Worm (Caenorhabditis elegans) whole organism, late embryonic: ENCODE measurements around the gene C35B1.3.
A peak's percentile ranks its signal among the peaks of the same experiment; 100 is the strongest.

Experiments used
- C38D4.7 ChIP-seq: fragments of 200-800 bp; sonication (Bioruptor generic); optimal IDR thresholded peaks from 2 replicates; lab custom pipeline; 2018; ENCODE audit warnings: mild to moderate bottlenecking, missing genetic modification characterization, moderate library complexity, missing compliant biosample characterization
- Y22D7AL.16 ChIP-seq: sonication (generic microtip); optimal IDR thresholded peaks from 2 replicates; lab custom pipeline; 2016; ENCODE audit warnings: missing genetic modification characterization, missing compliant biosample characterization
- ahr-1 ChIP-seq: sonication (generic microtip); optimal IDR thresholded peaks from 2 replicates; lab custom pipeline; 2016; ENCODE audit warnings: missing genetic modification characterization, missing compliant biosample characterization
- ceh-14 ChIP-seq: sonication (generic microtip); optimal IDR thresholded peaks from 2 replicates; lab custom pipeline; 2016; ENCODE audit warnings: missing genotype, missing genetic modification characterization, missing compliant biosample characterization
- ceh-18 ChIP-seq: sonication (generic microtip); optimal IDR thresholded peaks from 2 replicates; lab custom pipeline; 2016; ENCODE audit warnings: missing genetic modification characterization, missing compliant biosample characterization
- ceh-19 ChIP-seq: fragments of 200-800 bp; sonication (Bioruptor generic); optimal IDR thresholded peaks from 2 replicates; lab custom pipeline; 2018; ENCODE audit warnings: mild to moderate bottlenecking, missing genetic modification characterization, missing compliant biosample characterization
- ceh-24 ChIP-seq: sonication (generic microtip); optimal IDR thresholded peaks from 2 replicates; lab custom pipeline; 2016; ENCODE audit warnings: mild to moderate bottlenecking, missing genetic modification characterization, missing compliant biosample characterization
- ceh-30 ChIP-seq: fragments of 150-350 bp; optimal IDR thresholded peaks from 2 replicates; lab custom pipeline; 2014; ENCODE audit warnings: missing biosample characterization, missing genetic modification characterization
- ceh-48 ChIP-seq: sonication (generic microtip); optimal IDR thresholded peaks from 2 replicates; lab custom pipeline; 2016; ENCODE audit warnings: missing genetic modification characterization, inconsistent platforms, missing compliant biosample characterization
- ceh-6 ChIP-seq: fragments of 200-800 bp; sonication (Bioruptor generic); optimal IDR thresholded peaks from 2 replicates; lab custom pipeline; 2018; ENCODE audit warnings: mild to moderate bottlenecking, missing genetic modification characterization, missing compliant biosample characterization
- ceh-9 ChIP-seq: sonication (generic microtip); optimal IDR thresholded peaks from 2 replicates; lab custom pipeline; 2016; ENCODE audit warnings: mild to moderate bottlenecking, missing genetic modification characterization, inconsistent platforms, missing compliant biosample characterization
- che-1 ChIP-seq: sonication (generic microtip); optimal IDR thresholded peaks from 2 replicates; lab custom pipeline; 2016; ENCODE audit warnings: mild to moderate bottlenecking, missing genetic modification characterization, missing compliant biosample characterization
- dmd-4 ChIP-seq: sonication (generic microtip); optimal IDR thresholded peaks from 2 replicates; lab custom pipeline; 2016; ENCODE audit warnings: borderline replicate concordance, missing genetic modification characterization, missing compliant biosample characterization
- elt-2 ChIP-seq: sonication (generic microtip); optimal IDR thresholded peaks from 2 replicates; lab custom pipeline; 2016; ENCODE audit warnings: missing genetic modification reagents, missing genetic modification characterization, missing compliant biosample characterization
- ets-4 ChIP-seq: sonication (generic microtip); optimal IDR thresholded peaks from 2 replicates; lab custom pipeline; 2016; ENCODE audit warnings: missing genetic modification characterization, missing compliant biosample characterization
- eyg-1 ChIP-seq: sonication (generic microtip); optimal IDR thresholded peaks from 2 replicates; lab custom pipeline; 2016; ENCODE audit warnings: missing genotype, missing genetic modification characterization, missing compliant biosample characterization
- fkh-10 ChIP-seq: fragments of 150-350 bp; optimal IDR thresholded peaks from 2 replicates; lab custom pipeline; 2014; ENCODE audit warnings: missing biosample characterization, missing genetic modification reagents, missing genetic modification characterization
- fkh-6 ChIP-seq: sonication (generic microtip); optimal IDR thresholded peaks from 2 replicates; lab custom pipeline; 2016; ENCODE audit warnings: missing genetic modification characterization, missing compliant biosample characterization
- hlh-13 ChIP-seq: fragments of 200-800 bp; sonication (Bioruptor generic); optimal IDR thresholded peaks from 2 replicates; lab custom pipeline; 2018; ENCODE audit warnings: mild to moderate bottlenecking, missing genetic modification characterization, missing compliant biosample characterization
- hlh-15 ChIP-seq: sonication (generic microtip); optimal IDR thresholded peaks from 2 replicates; lab custom pipeline; 2016; ENCODE audit warnings: missing genetic modification characterization, missing compliant biosample characterization
- hlh-6 ChIP-seq: sonication (generic microtip); optimal IDR thresholded peaks from 2 replicates; lab custom pipeline; 2016; ENCODE audit warnings: missing genotype, missing genetic modification characterization, missing compliant biosample characterization
- lim-6 ChIP-seq: sonication (generic microtip); optimal IDR thresholded peaks from 2 replicates; lab custom pipeline; 2016; ENCODE audit warnings: missing genetic modification characterization, missing compliant biosample characterization
- lin-11 ChIP-seq: fragments of 200-800 bp; sonication (Bioruptor generic); optimal IDR thresholded peaks from 2 replicates; lab custom pipeline; 2018; ENCODE audit warnings: mild to moderate bottlenecking, missing genetic modification characterization, missing compliant biosample characterization
- madf-2 ChIP-seq: sonication (generic microtip); optimal IDR thresholded peaks from 2 replicates; lab custom pipeline; 2017; ENCODE audit warnings: missing genetic modification characterization, missing compliant biosample characterization
- mec-3 ChIP-seq: sonication (generic microtip); optimal IDR thresholded peaks from 2 replicates; lab custom pipeline; 2016; ENCODE audit warnings: borderline replicate concordance, missing genetic modification characterization, missing compliant biosample characterization
- nhr-11 ChIP-seq: fragments of 150-350 bp; optimal IDR thresholded peaks from 2 replicates; lab custom pipeline; 2014; ENCODE audit warnings: missing biosample characterization, missing genetic modification characterization
- nhr-232 ChIP-seq: sonication (generic microtip); optimal IDR thresholded peaks from 2 replicates; lab custom pipeline; 2016; ENCODE audit warnings: missing genetic modification characterization, missing compliant biosample characterization
- npax-4 ChIP-seq: sonication (generic microtip); optimal IDR thresholded peaks from 2 replicates; lab custom pipeline; 2016; ENCODE audit warnings: missing genetic modification characterization, missing compliant biosample characterization
- odd-2 ChIP-seq: sonication (generic microtip); optimal IDR thresholded peaks from 2 replicates; lab custom pipeline; 2017; ENCODE audit warnings: antibody characterized with exemption, mild to moderate bottlenecking, missing genetic modification characterization, missing compliant biosample characterization
- pat-9 ChIP-seq: fragments of 200-800 bp; sonication (Bioruptor generic); optimal IDR thresholded peaks from 2 replicates; lab custom pipeline; 2018; ENCODE audit warnings: mild to moderate bottlenecking, missing genetic modification characterization, moderate library complexity, missing compliant biosample characterization
- pqm-1 ChIP-seq: sonication (generic microtip); optimal IDR thresholded peaks from 2 replicates; lab custom pipeline; 2016; ENCODE audit warnings: missing genetic modification characterization, missing compliant biosample characterization
- pros-1 ChIP-seq: fragments of 150-350 bp; optimal IDR thresholded peaks from 2 replicates; lab custom pipeline; 2014; ENCODE audit warnings: missing biosample characterization, missing genetic modification reagents, missing genetic modification characterization
- ref-2 ChIP-seq: sonication (generic microtip); optimal IDR thresholded peaks from 2 replicates; lab custom pipeline; 2016; ENCODE audit warnings: missing genetic modification characterization, missing compliant biosample characterization
- rnt-1 ChIP-seq: sonication (generic microtip); optimal IDR thresholded peaks from 2 replicates; lab custom pipeline; 2016; ENCODE audit warnings: missing genetic modification characterization, missing compliant biosample characterization
- sox-4 ChIP-seq: sonication (generic microtip); optimal IDR thresholded peaks from 2 replicates; lab custom pipeline; 2017; ENCODE audit warnings: mild to moderate bottlenecking, missing genetic modification characterization, inconsistent platforms, missing compliant biosample characterization
- tbx-2 ChIP-seq: sonication (generic microtip); optimal IDR thresholded peaks from 2 replicates; lab custom pipeline; 2016; ENCODE audit warnings: missing genetic modification characterization, missing compliant biosample characterization
- unc-42 ChIP-seq: sonication (generic microtip); optimal IDR thresholded peaks from 2 replicates; lab custom pipeline; 2016; ENCODE audit warnings: missing genotype, missing genetic modification characterization, missing compliant biosample characterization
- unc-55 ChIP-seq: sonication (generic microtip); optimal IDR thresholded peaks from 2 replicates; lab custom pipeline; 2017; ENCODE audit warnings: missing biosample characterization, missing genetic modification reagents, missing genetic modification characterization
- unc-86 ChIP-seq: sonication (generic microtip); optimal IDR thresholded peaks from 2 replicates; lab custom pipeline; 2016; ENCODE audit warnings: missing genetic modification characterization, missing compliant biosample characterization
- ztf-16 ChIP-seq: sonication (generic microtip); optimal IDR thresholded peaks from 2 replicates; lab custom pipeline; 2017; ENCODE audit warnings: missing genetic modification characterization, missing compliant biosample characterization

The C35B1.3 gene

ce11 chrIV:4049398-4049998 lies 31.5 kb upstream of the C35B1.3 start, which contains the start of gene pcn-1 (continued):
- no peak for TF ChIP-seq pqm-1
- no peak for TF ChIP-seq npax-4 (tag; lab: Kevin White, UChicago)
- TF ChIP-seq che-1 (tag; lab: Kevin White, UChicago): peak; percentile 12
- TF ChIP-seq mec-3: no peak
- no peak for TF ChIP-seq rnt-1 (tag; lab: Kevin White, UChicago)
- peak; percentile 75 for TF ChIP-seq ceh-30 (tag; lab: Kevin White, UChicago)
- TF ChIP-seq elt-2: peak; percentile 58
- TF ChIP-seq ahr-1 (tag; lab: Kevin White, UChicago): no peak
- TF ChIP-seq ceh-14 (tag; lab: Kevin White, UChicago): peak; percentile 50
- TF ChIP-seq nhr-11 (tag; lab: Kevin White, UChicago): no peak
- peak; percentile 62 for TF ChIP-seq tbx-2
- no peak for TF ChIP-seq ets-4
- no peak for TF ChIP-seq nhr-232
- no peak for TF ChIP-seq ztf-16 (tag; lab: Kevin White, UChicago)
- TF ChIP-seq madf-2 (tag; lab: Kevin White, UChicago): peak; percentile 71
- no peak for TF ChIP-seq ceh-9 (tag; lab: Kevin White, UChicago)
- TF ChIP-seq ceh-48 (tag; lab: Kevin White, UChicago): no peak
- TF ChIP-seq pros-1: peak; percentile 40
- peak; percentile 51 for TF ChIP-seq ceh-18 (tag; lab: Kevin White, UChicago)
- no peak for TF ChIP-seq eyg-1 (tag; lab: Kevin White, UChicago)
- no peak for TF ChIP-seq lin-11
- no peak for TF ChIP-seq fkh-10 (GFP tag; lab: Kevin White, UChicago)
- TF ChIP-seq odd-2 (tag; lab: Kevin White, UChicago): no peak
- peak; percentile 34 for TF ChIP-seq unc-55 (GFP tag; lab: Kevin White, UChicago)
- peak; percentile 49 for TF ChIP-seq unc-86 (tag; lab: Kevin White, UChicago)

- TF ChIP-seq hlh-13 (GFP tag; lab: Kevin White, UChicago): no peak
- no peak for TF ChIP-seq ceh-19 (GFP tag; lab: Kevin White, UChicago)
- TF ChIP-seq ceh-30 (tag; lab: Kevin White, UChicago): no peak
- no peak for TF ChIP-seq rnt-1 (tag; lab: Kevin White, UChicago)
- no peak for TF ChIP-seq dmd-4 (tag; lab: Kevin White, UChicago)
- TF ChIP-seq ceh-24 (tag; lab: Kevin White, UChicago): no peak
- no peak for TF ChIP-seq ceh-14 (tag; lab: Kevin White, UChicago)
- no peak for TF ChIP-seq pat-9
- TF ChIP-seq ceh-6: no peak
- TF ChIP-seq Y22D7AL.16 (tag; lab: Kevin White, UChicago): no peak
- no peak for TF ChIP-seq tbx-2
- TF ChIP-seq unc-42 (tag; lab: Kevin White, UChicago): no peak
- no peak for TF ChIP-seq mec-3
- TF ChIP-seq ref-2 (tag; lab: Kevin White, UChicago): no peak
- TF ChIP-seq fkh-6 (tag; lab: Kevin White, UChicago): no peak
Measured at ce11 chrIV:4051539-4051938, 29.4 kb upstream of the C35B1.3 start, which contains the start of gene wrt-5. Gene wrt-5 (minus strand): TSS chrIV:4051639.

- TF ChIP-seq che-1 (tag; lab: Kevin White, UChicago): no peak
- TF ChIP-seq unc-42 (tag; lab: Kevin White, UChicago): peak; percentile 75
Measured at ce11 chrIV:4052274-4052673, 28.7 kb upstream of the C35B1.3 start.

- TF ChIP-seq sox-4 (tag; lab: Kevin White, UChicago) (no peak), hlh-15 (tag; lab: Kevin White, UChicago) (no peak), ceh-18 (tag; lab: Kevin White, UChicago) (no peak), lim-6 (tag; lab: Kevin White, UChicago) (no peak), C38D4.7 (GFP tag; lab: Kevin White, UChicago) (no peak), hlh-6 (tag; lab: Kevin White, UChicago) (no peak)
Measured at ce11 chrIV:4053405-4053804, 27.5 kb upstream of the C35B1.3 start.
